Worm (Caenorhabditis elegans) whole organism, mixed stage, embryonic: ENCODE results near the gene acs-4.

Source experiments
- M03D4.4 ChIP-seq: sonication (generic microtip); optimal IDR thresholded peaks from 2 replicates; lab custom pipeline; 2017; ENCODE audit warnings: mild to moderate bottlenecking, missing genetic modification characterization, missing compliant biosample characterization
- bed-3 ChIP-seq: fragments of 200-800 bp; sonication (Bioruptor generic); optimal IDR thresholded peaks from 3 replicates; lab custom pipeline; 2018; ENCODE audit warnings: mild to moderate bottlenecking, missing genetic modification characterization, moderate library complexity, missing compliant biosample characterization
- blmp-1 ChIP-seq: fragments of 150-350 bp; optimal IDR thresholded peaks from 2 replicates; lab custom pipeline; 2014; ENCODE audit warnings: missing biosample characterization, missing genetic modification characterization
- ceh-39 ChIP-seq: fragments of 150-350 bp; optimal IDR thresholded peaks from 2 replicates; lab custom pipeline; 2014; ENCODE audit warnings: missing biosample characterization, missing genetic modification characterization
- ceh-43 ChIP-seq: fragments of 200-800 bp; sonication (Bioruptor generic); optimal IDR thresholded peaks from 2 replicates; lab custom pipeline; 2018; ENCODE audit warnings: mild to moderate bottlenecking, missing genetic modification characterization, moderate library complexity, missing compliant biosample characterization
- ceh-83 ChIP-seq: fragments of 200-800 bp; sonication (Bioruptor generic); optimal IDR thresholded peaks from 2 replicates; lab custom pipeline; 2018; ENCODE audit warnings: mild to moderate bottlenecking, missing genetic modification characterization, missing compliant biosample characterization
- ces-1 ChIP-seq: fragments of 150-350 bp; optimal IDR thresholded peaks from 2 replicates; lab custom pipeline; 2014; ENCODE audit warnings: missing biosample characterization, missing genetic modification reagents, missing genetic modification characterization
- cnd-1 ChIP-seq: fragments of 200-800 bp; sonication (Bioruptor generic); optimal IDR thresholded peaks from 2 replicates; lab custom pipeline; 2018; ENCODE audit warnings: mild to moderate bottlenecking, missing genetic modification characterization, missing compliant biosample characterization
- drap-1 ChIP-seq: fragments of 200-800 bp; sonication (Bioruptor generic); optimal IDR thresholded peaks from 3 replicates; lab custom pipeline; 2018; ENCODE audit warnings: mild to moderate bottlenecking, missing genetic modification characterization, missing compliant biosample characterization
- elt-1 ChIP-seq: sonication (generic microtip); optimal IDR thresholded peaks from 2 replicates; lab custom pipeline; 2017; ENCODE audit warnings: missing genetic modification characterization, mild to moderate bottlenecking, missing compliant biosample characterization, antibody characterized with exemption, moderate library complexity, borderline replicate concordance; ENCODE audit not compliant: insufficient read depth
- elt-3 ChIP-seq: fragments of 150-350 bp; optimal IDR thresholded peaks from 2 replicates; lab custom pipeline; 2014; ENCODE audit warnings: missing biosample characterization, missing genetic modification characterization
- flh-1 ChIP-seq: fragments of 200-800 bp; sonication (Bioruptor generic); optimal IDR thresholded peaks from 2 replicates; lab custom pipeline; 2018; ENCODE audit warnings: mild to moderate bottlenecking, missing genetic modification characterization, moderate library complexity, missing compliant biosample characterization
- ham-2 ChIP-seq: fragments of 200-800 bp; sonication (Bioruptor generic); optimal IDR thresholded peaks from 2 replicates; lab custom pipeline; 2018; ENCODE audit warnings: mild to moderate bottlenecking, missing genetic modification characterization, missing compliant biosample characterization
- hlh-1 ChIP-seq: fragments of 150-350 bp; optimal IDR thresholded peaks from 2 replicates; lab custom pipeline; 2014; ENCODE audit warnings: missing biosample characterization, missing genetic modification reagents, missing genetic modification characterization
- lin-13 ChIP-seq: fragments of 150-350 bp; optimal IDR thresholded peaks from 2 replicates; lab custom pipeline; 2014; ENCODE audit warnings: missing biosample characterization, missing genetic modification characterization
- lin-32 ChIP-seq: fragments of 200-800 bp; sonication (Bioruptor generic); optimal IDR thresholded peaks from 2 replicates; lab custom pipeline; 2018; ENCODE audit warnings: mild to moderate bottlenecking, missing genetic modification characterization, missing compliant biosample characterization
- lsy-2 ChIP-seq: fragments of 150-350 bp; optimal IDR thresholded peaks from 2 replicates; lab custom pipeline; 2014; ENCODE audit warnings: missing biosample characterization, missing genetic modification characterization
- mab-5 ChIP-seq: fragments of 150-350 bp; optimal IDR thresholded peaks from 2 replicates; lab custom pipeline; 2014; ENCODE audit warnings: missing biosample characterization, missing genetic modification characterization
- mep-1 ChIP-seq: fragments of 150-350 bp; optimal IDR thresholded peaks from 2 replicates; lab custom pipeline; 2017; ENCODE audit warnings: missing biosample characterization, missing genetic modification reagents, missing genetic modification characterization, inconsistent platforms
- mls-2 ChIP-seq: sonication (generic microtip); optimal IDR thresholded peaks from 2 replicates; lab custom pipeline; 2016; ENCODE audit warnings: mild to moderate bottlenecking, missing genetic modification characterization, moderate library complexity, missing compliant biosample characterization
- nhr-12 ChIP-seq: fragments of 150-350 bp; optimal IDR thresholded peaks from 2 replicates; lab custom pipeline; 2014; ENCODE audit warnings: missing biosample characterization, missing genetic modification characterization
- nhr-2 ChIP-seq: fragments of 150-350 bp; optimal IDR thresholded peaks from 2 replicates; lab custom pipeline; 2014; ENCODE audit warnings: missing biosample characterization, missing genetic modification characterization
- nhr-237 ChIP-seq: fragments of 150-350 bp; optimal IDR thresholded peaks from 2 replicates; lab custom pipeline; 2014; ENCODE audit warnings: missing biosample characterization, missing genetic modification characterization
- nhr-28 ChIP-seq: fragments of 150-350 bp; optimal IDR thresholded peaks from 2 replicates; lab custom pipeline; 2014; ENCODE audit warnings: missing biosample characterization, missing genetic modification characterization
- nhr-76 ChIP-seq: sonication (generic microtip); optimal IDR thresholded peaks from 2 replicates; lab custom pipeline; 2017; ENCODE audit warnings: missing biosample characterization, missing genetic modification characterization
- pha-4 ChIP-seq: fragments of 150-350 bp; optimal IDR thresholded peaks from 2 replicates; lab custom pipeline; 2018; ENCODE audit warnings: missing biosample characterization, missing genetic modification reagents, missing genetic modification characterization
- sem-2 ChIP-seq: fragments of 200-800 bp; sonication (Bioruptor generic); optimal IDR thresholded peaks from 2 replicates; lab custom pipeline; 2018; ENCODE audit warnings: mild to moderate bottlenecking, missing genetic modification characterization, missing compliant biosample characterization
- snpc-4 ChIP-seq: fragments of 150-350 bp; optimal IDR thresholded peaks from 2 replicates; lab custom pipeline; 2014; ENCODE audit warnings: missing biosample characterization, missing genetic modification characterization
- sptf-1 ChIP-seq: sonication (generic microtip); optimal IDR thresholded peaks from 2 replicates; lab custom pipeline; 2017; ENCODE audit warnings: mild to moderate bottlenecking, missing genetic modification characterization, moderate library complexity, missing compliant biosample characterization
- tbx-8 ChIP-seq: fragments of 200-800 bp; sonication (Bioruptor generic); optimal IDR thresholded peaks from 2 replicates; lab custom pipeline; 2018; ENCODE audit warnings: mild to moderate bottlenecking, missing genetic modification characterization, moderate library complexity, missing compliant biosample characterization
- unc-120 ChIP-seq: sonication (generic microtip); optimal IDR thresholded peaks from 2 replicates; lab custom pipeline; 2017; ENCODE audit warnings: missing genetic modification characterization, missing compliant biosample characterization; ENCODE audit not compliant: poor library complexity, severe bottlenecking
- unc-39 ChIP-seq: fragments of 150-350 bp; optimal IDR thresholded peaks from 2 replicates; lab custom pipeline; 2014; ENCODE audit warnings: missing biosample characterization, missing genetic modification characterization
- unc-62 ChIP-seq: fragments of 150-350 bp; optimal IDR thresholded peaks from 2 replicates; lab custom pipeline; 2014; ENCODE audit warnings: missing biosample characterization, missing genetic modification reagents, missing genetic modification characterization
- zip-8 ChIP-seq: fragments of 150-350 bp; optimal IDR thresholded peaks from 2 replicates; lab custom pipeline; 2014; ENCODE audit warnings: missing biosample characterization, missing genetic modification characterization
- ztf-11 ChIP-seq: fragments of 150-350 bp; optimal IDR thresholded peaks from 2 replicates; lab custom pipeline; 2014; ENCODE audit warnings: missing biosample characterization, missing genetic modification characterization

acs-4 gene

DNA sequence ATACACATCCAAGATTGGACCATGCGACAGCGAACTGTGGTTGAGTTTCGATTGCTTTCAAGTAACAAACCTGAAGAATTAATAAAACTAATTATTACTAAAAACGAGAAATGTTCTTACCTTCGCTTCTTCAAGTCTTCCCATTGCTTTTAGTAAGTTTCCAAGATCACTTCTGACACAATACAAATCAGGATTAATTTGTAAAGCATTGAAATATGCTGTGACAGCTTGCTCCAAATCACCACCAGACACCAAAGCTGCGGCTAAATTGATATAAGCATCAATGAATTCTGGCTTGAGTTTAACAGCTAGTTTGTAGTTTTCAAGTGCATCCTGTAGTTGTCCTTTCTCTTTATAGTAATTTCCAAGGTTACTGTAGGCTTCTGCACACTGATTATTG lies 17.5 kb upstream of the acs-4 start:
- no peak for TF ChIP-seq hlh-1
- TF ChIP-seq lin-13 (tag; lab: Kevin White, UChicago): no peak
- no peak for TF ChIP-seq blmp-1 (tag; lab: Kevin White, UChicago)
- no peak for TF ChIP-seq mab-5
- no peak for TF ChIP-seq unc-120 (tag; lab: Kevin White, UChicago)
- TF ChIP-seq snpc-4 (tag; lab: Kevin White, UChicago): no peak
- no peak for TF ChIP-seq ces-1 (GFP tag; lab: Kevin White, UChicago)
- TF ChIP-seq ceh-39: no peak
- no peak for TF ChIP-seq elt-3 (tag; lab: Kevin White, UChicago)

DNA sequence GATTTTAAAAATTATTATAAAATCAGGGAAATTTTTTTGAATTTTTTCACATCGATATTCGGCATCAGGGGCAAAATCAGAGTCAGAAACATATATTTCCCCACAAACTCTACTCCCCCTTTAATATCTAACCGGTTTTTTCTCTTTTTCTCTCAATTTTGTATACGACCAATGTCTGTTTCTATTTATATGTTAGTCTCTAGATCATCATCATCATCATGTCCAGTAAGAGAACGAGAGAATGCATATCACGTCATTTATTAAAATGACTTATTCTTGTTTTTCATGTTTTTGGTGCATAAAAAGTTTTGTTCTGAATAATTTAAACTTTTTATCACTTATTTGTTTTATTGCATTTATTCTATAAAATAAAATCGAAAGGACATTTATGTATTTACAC lies 15.1 kb upstream of the acs-4 start:
- TF ChIP-seq drap-1 (GFP tag; lab: Kevin White, UChicago): no peak
- TF ChIP-seq bed-3 (GFP tag; lab: Kevin White, UChicago): no peak
- no peak for TF ChIP-seq lin-13 (tag; lab: Kevin White, UChicago)
- no peak for TF ChIP-seq lsy-2
- TF ChIP-seq pha-4: no peak
- no peak for TF ChIP-seq sptf-1 (tag; lab: Kevin White, UChicago)
- no peak for TF ChIP-seq mep-1 (tag; lab: Kevin White, UChicago)
- TF ChIP-seq unc-62 (GFP tag; lab: Kevin White, UChicago): no peak
- TF ChIP-seq unc-39 (tag; lab: Kevin White, UChicago): no peak
- TF ChIP-seq unc-120 (tag; lab: Kevin White, UChicago): no peak
- no peak for TF ChIP-seq blmp-1 (tag; lab: Kevin White, UChicago)
- TF ChIP-seq ceh-83: no peak
- TF ChIP-seq hlh-1: no peak
- no peak for TF ChIP-seq nhr-76 (tag; lab: Kevin White, UChicago)
- TF ChIP-seq nhr-237: no peak

DNA sequence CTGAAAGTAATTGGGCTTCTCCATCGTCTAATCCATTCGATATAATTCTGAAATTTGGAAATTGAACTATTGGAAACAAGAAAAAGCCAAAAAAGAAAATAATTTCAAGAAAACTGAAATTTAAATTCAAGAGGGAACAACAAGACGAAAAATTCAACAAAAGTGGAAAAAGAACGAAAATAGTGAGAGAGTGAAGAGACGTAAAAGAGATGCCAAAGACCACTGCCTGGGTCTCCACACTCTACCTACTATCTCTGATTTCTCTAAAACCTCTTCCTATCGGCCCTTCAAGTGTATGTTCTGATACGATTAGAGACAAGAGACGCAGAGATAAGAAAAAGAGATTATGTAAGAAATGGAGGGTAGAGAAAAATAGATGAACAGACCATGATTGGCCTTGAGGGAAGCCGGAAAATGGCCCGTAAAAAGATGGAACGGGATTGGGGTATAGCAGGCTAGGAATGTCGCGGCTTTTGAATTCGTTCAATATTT lies 13.8 kb upstream of the acs-4 start, which contains the start of gene ogt-1:
Gene ogt-1, minus strand, starts transcription at position 51 of the 492 bp plus-strand sequence.
- TF ChIP-seq mls-2 (tag; lab: Kevin White, UChicago) (no peak), mab-5 (no peak), nhr-2 (peak; percentile 31), ceh-39 (peak; percentile 42), pha-4 (peak; percentile 57), lin-13 (tag; lab: Kevin White, UChicago) (no peak), unc-120 (tag; lab: Kevin White, UChicago) (peak; percentile 69), hlh-1 (peak; percentile 42), drap-1 (GFP tag; lab: Kevin White, UChicago) (no peak), unc-39 (tag; lab: Kevin White, UChicago) (no peak), zip-8 (tag; lab: Kevin White, UChicago) (no peak), snpc-4 (tag; lab: Kevin White, UChicago) (no peak), elt-1 (tag; lab: Kevin White, UChicago) (no peak), lin-32 (no peak), ham-2 (GFP tag; lab: Kevin White, UChicago) (peak; percentile 80), ceh-43 (GFP tag; lab: Kevin White, UChicago) (no peak), flh-1 (no peak), unc-62 (GFP tag; lab: Kevin White, UChicago) (peak; percentile 76), cnd-1 (tag; lab: Kevin White, UChicago) (no peak), nhr-76 (tag; lab: Kevin White, UChicago) (no peak), nhr-12 (tag; lab: Kevin White, UChicago) (no peak), ztf-11 (tag; lab: Kevin White, UChicago) (no peak), bed-3 (GFP tag; lab: Kevin White, UChicago) (no peak), tbx-8 (GFP tag; lab: Kevin White, UChicago) (no peak), nhr-237 (peak; percentile 87), sptf-1 (tag; lab: Kevin White, UChicago) (peak; percentile 9), mep-1 (tag; lab: Kevin White, UChicago) (no peak), ces-1 (GFP tag; lab: Kevin White, UChicago) (peak; percentile 99), nhr-28 (tag; lab: Kevin White, UChicago) (no peak), ceh-83 (no peak), lsy-2 (peak; percentile 79), sem-2 (GFP tag; lab: Kevin White, UChicago) (no peak), blmp-1 (tag; lab: Kevin White, UChicago) (no peak), elt-3 (tag; lab: Kevin White, UChicago) (peak; percentile 68), M03D4.4 (tag; lab: Kevin White, UChicago) (no peak)
